Fruit fly (Drosophila melanogaster): Measurements from ENCODE around the gene RhoGEF3.

RhoGEF3 gene

DNA sequence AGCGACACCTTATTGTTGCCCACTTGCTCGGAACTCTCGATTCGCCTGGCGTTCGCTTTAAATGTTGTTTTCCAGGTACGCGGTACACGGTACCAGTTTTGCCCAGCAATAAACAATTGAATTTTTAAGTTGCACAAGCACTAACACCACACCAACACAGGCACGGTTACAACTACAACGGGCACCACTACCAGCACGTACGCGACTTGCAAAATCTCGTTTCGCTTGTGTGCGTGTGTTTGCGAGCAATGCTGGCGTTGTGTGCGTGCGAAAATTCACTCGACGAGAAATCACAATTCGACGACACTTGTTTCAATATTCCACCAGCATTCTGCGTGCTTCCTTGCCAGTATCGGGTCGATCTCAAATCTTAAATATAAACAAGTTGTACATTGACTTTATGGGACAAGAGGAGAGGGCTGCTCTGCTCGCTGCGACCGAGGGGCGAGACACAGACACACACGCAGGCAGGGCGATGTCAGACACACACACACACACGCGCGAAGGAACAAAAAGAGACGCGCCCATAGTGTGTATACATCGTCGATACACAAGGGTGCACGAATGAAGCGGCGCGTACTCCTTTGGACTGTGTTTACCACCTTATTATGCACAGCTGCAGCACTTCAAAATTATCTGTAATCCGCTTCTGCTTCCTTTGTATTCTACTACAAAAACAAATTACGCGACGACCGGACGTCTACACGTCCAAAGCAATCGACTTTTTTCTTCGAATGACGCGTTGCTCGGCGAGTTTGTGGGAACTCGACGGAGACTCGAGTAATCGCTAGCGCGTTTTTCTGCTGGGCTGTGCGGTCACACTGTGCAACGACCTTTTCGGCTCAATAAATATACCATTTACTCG, 42.1 kb downstream of the RhoGEF3 start, which contains the start of gene fwd (continued):
- TF ChIP-seq CG17802 (tag; optimal IDR thresholded peaks at IDR 0.05) (no peak), Mes4 (GFP tag; optimal IDR thresholded peaks at IDR 0.05) (peak; percentile 46), CG17361 (GFP tag; IDR thresholded peaks at IDR 0.05) (0 out of 3 replicates have a peak, but pooled peaks have one; percentile 9), CG6854 (GFP tag; optimal IDR thresholded peaks at IDR 0.05) (no peak), Dp (GFP tag; optimal IDR thresholded peaks at IDR 0.05) (peak; percentile 60), Fer1 (GFP tag; optimal IDR thresholded peaks at IDR 0.05) (peak; percentile 43), CG6689 (GFP tag; IDR thresholded peaks at IDR 0.05) (no peak), run (tag; optimal IDR thresholded peaks at IDR 0.05) (peak; percentile 13), tna (GFP tag; IDR thresholded peaks at IDR 0.05; ENCODE audit: partially characterized antibody) (no peak), bcd (GFP tag; optimal IDR thresholded peaks at IDR 0.05) (no peak), CG5245 (GFP tag; optimal IDR thresholded peaks at IDR 0.05) (no peak), YL-1 (GFP tag; optimal IDR thresholded peaks at IDR 0.05) (peak; percentile 97), E2f2 (GFP tag; IDR thresholded peaks at IDR 0.05) (0 out of 2 replicates have a peak, but pooled peaks have one; percentile 52), ato (GFP tag; IDR thresholded peaks at IDR 0.05; ENCODE audit: partially characterized antibody) (peak; percentile 44; the same call in 1 of the 2 replicates), Deaf1 (tag; optimal IDR thresholded peaks at IDR 0.05) (peak; percentile 68), CG4730 (GFP tag; IDR thresholded peaks at IDR 0.05) (no peak), CG12769 (tag; optimal IDR thresholded peaks at IDR 0.05) (peak; percentile 31), zen (tag; optimal IDR thresholded peaks at IDR 0.05) (peak; percentile 59), CG17568 (GFP tag; optimal IDR thresholded peaks at IDR 0.05) (no peak), cwo (GFP tag; optimal IDR thresholded peaks at IDR 0.05) (peak; percentile 19), bigmax (GFP tag; optimal IDR thresholded peaks at IDR 0.05) (peak; percentile 52), ase (GFP tag; IDR thresholded peaks at IDR 0.05) (no peak), CG34422 (GFP tag; IDR thresholded peaks at IDR 0.05) (peak; percentile 72; the same call in 1 of the 3 replicates), Nf-YB (GFP tag; optimal IDR thresholded peaks at IDR 0.05) (peak; percentile 14), mam (GFP tag; optimal IDR thresholded peaks at IDR 0.05) (peak; percentile 14), dati (GFP tag; IDR thresholded peaks at IDR 0.05) (no peak), kah (GFP tag; optimal IDR thresholded peaks at IDR 0.05) (no peak), slp2 (GFP tag; optimal IDR thresholded peaks at IDR 0.05) (no peak), NfI (GFP tag; optimal IDR thresholded peaks at IDR 0.05) (peak; percentile 26), CG15073 (GFP tag; optimal IDR thresholded peaks at IDR 0.05) (no peak), Neu2 (GFP tag; optimal IDR thresholded peaks at IDR 0.05; ENCODE audit: borderline replicate concordance) (no peak), ac (GFP tag; optimal IDR thresholded peaks at IDR 0.05) (no peak), Ada2b (GFP tag; IDR thresholded peaks at IDR 0.05) (no peak), CG3847 (GFP tag; IDR thresholded peaks at IDR 0.05) (peak; percentile 69), al (GFP tag; IDR thresholded peaks at IDR 0.05) (no peak), MESR4 (GFP tag; optimal IDR thresholded peaks at IDR 0.05) (peak; percentile 80), CG18011 (GFP tag; optimal IDR thresholded peaks at IDR 0.05) (no peak), mld (GFP tag; IDR thresholded peaks at IDR 0.05; ENCODE audit: partially characterized antibody) (no peak), Doc3 (GFP tag; IDR thresholded peaks at IDR 0.05; ENCODE audit: partially characterized antibody) (no peak), Bdp1 (GFP tag; optimal IDR thresholded peaks at IDR 0.05) (no peak), pho (GFP tag; optimal IDR thresholded peaks at IDR 0.05) (peak; percentile 14), CG15269 (tag; optimal IDR thresholded peaks at IDR 0.05) (peak; percentile 29), CG17328 (GFP tag; IDR thresholded peaks at IDR 0.05) (no peak), CG9215 (GFP tag; IDR thresholded peaks at IDR 0.05) (no peak), Dip3 (GFP tag; optimal IDR thresholded peaks at IDR 0.05) (no peak), CG6765 (GFP tag; optimal IDR thresholded peaks at IDR 0.05) (peak; percentile 28), HLH3B (GFP tag; IDR thresholded peaks at IDR 0.05) (no peak), CG17385 (GFP tag; optimal IDR thresholded peaks at IDR 0.05) (no peak), Usf (GFP tag; optimal IDR thresholded peaks at IDR 0.05) (no peak)

All from whole organism, embryonic.